Fruit fly (Drosophila melanogaster): ENCODE results near the gene Hsp67Bc.

Hsp67Bc gene

DNA sequence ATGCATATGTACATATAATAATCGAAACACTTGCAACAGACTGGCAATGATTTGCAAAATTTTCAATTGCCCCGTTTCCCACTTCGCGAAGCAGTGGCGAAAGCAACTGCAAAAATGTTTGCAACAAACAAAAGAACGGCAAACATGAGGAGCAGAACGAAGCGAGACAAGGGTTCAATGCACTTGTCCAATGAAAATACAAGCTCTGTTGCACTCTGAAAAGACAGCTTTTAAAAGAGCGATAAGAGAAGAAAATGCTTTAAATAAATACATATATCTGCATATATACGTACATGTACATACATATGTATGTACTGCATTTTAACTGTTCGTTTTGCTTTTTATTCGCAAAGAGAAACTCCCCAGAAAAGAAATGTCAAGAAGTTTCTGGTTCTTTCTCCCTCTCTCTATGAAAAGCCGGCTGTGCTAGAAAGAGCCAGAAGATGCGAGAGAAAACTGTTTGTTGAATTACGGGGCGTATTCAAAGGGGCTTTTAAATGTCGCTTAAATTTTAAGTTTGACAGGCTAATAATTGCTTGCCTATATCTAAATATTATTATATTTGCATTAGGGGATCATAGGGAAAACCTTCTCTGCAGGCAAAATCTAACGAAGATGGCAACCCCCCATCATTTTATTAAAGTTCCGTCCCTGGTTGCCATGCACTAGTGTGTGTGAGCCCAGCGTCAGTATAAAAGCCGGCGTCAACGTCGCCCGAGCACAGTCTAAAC, 11.2 kb upstream of the Hsp67Bc start, which contains the start of gene Hsp27 (continued):
- TF ChIP-seq CG9609 (GFP tag; optimal IDR thresholded peaks at IDR 0.05), result peak; percentile 88
- peak; percentile 97 for TF ChIP-seq sim (GFP tag; IDR thresholded peaks at IDR 0.05)
- TF ChIP-seq CG10462 (GFP tag; optimal IDR thresholded peaks at IDR 0.05), result peak; percentile 95
- TF ChIP-seq CG15514 (GFP tag; optimal IDR thresholded peaks at IDR 0.05), result peak; percentile 93
- no peak for TF ChIP-seq Doc3 (GFP tag; IDR thresholded peaks at IDR 0.05; ENCODE audit: partially characterized antibody)
- peak; percentile 95 for TF ChIP-seq slp2 (GFP tag; optimal IDR thresholded peaks at IDR 0.05)
- peak; percentile 97 for TF ChIP-seq CG5953 (GFP tag; IDR thresholded peaks at IDR 0.05)
- no peak for TF ChIP-seq lov (optimal IDR thresholded peaks at IDR 0.05)
- peak; percentile 98 for TF ChIP-seq lov (GFP tag; IDR thresholded peaks at IDR 0.05)
- TF ChIP-seq klu (GFP tag; IDR thresholded peaks at IDR 0.05), result peak; percentile 96
- peak; percentile 92 for TF ChIP-seq eyg (GFP tag; optimal IDR thresholded peaks at IDR 0.05)
- TF ChIP-seq tup (GFP tag; optimal IDR thresholded peaks at IDR 0.05), result peak; percentile 93
- peak; percentile 99 for TF ChIP-seq dysf (GFP tag; IDR thresholded peaks at IDR 0.05)
- TF ChIP-seq CG2202 (tag; optimal IDR thresholded peaks at IDR 0.05), result peak; percentile 95
- TF ChIP-seq bcd (GFP tag; optimal IDR thresholded peaks at IDR 0.05), result peak; percentile 99
- peak; percentile 97 for TF ChIP-seq otp (GFP tag; IDR thresholded peaks at IDR 0.05)
- TF ChIP-seq ind (GFP tag; optimal IDR thresholded peaks at IDR 0.05), result peak; percentile 99
- TF ChIP-seq dm (GFP tag; optimal IDR thresholded peaks at IDR 0.05), result peak; percentile 62
- no peak for TF ChIP-seq hbn (GFP tag; IDR thresholded peaks at IDR 0.05; ENCODE audit: partially characterized antibody)
- TF ChIP-seq repo (GFP tag; optimal IDR thresholded peaks at IDR 0.05), result peak; percentile 89
- TF ChIP-seq Hmr (GFP tag; optimal IDR thresholded peaks at IDR 0.05), result peak; percentile 98
- peak; percentile 99 for TF ChIP-seq sisA (GFP tag; IDR thresholded peaks at IDR 0.05)
- peak; percentile 94 for TF ChIP-seq onecut (GFP tag; IDR thresholded peaks at IDR 0.05)
- TF ChIP-seq ro (GFP tag; IDR thresholded peaks at IDR 0.05), result peak; percentile 96
- peak; percentile 92 for TF ChIP-seq CG17186 (GFP tag; optimal IDR thresholded peaks at IDR 0.05)
- peak; percentile 96 for TF ChIP-seq wdn (GFP tag; IDR thresholded peaks at IDR 0.05)
- peak; percentile 98 for TF ChIP-seq CG10654 (GFP tag; optimal IDR thresholded peaks at IDR 0.05)
- no peak for TF ChIP-seq CG15479 (GFP tag; optimal IDR thresholded peaks at IDR 0.05)
- TF ChIP-seq Dbx (GFP tag; IDR thresholded peaks at IDR 0.05), result peak; percentile 97
- no peak for TF ChIP-seq CG6791 (GFP tag; IDR thresholded peaks at IDR 0.05; ENCODE audit: partially characterized antibody)
- TF ChIP-seq Drgx (GFP tag; IDR thresholded peaks at IDR 0.05), result peak; percentile 100
- no peak for TF ChIP-seq D (optimal IDR thresholded peaks at IDR 0.05)
- peak; percentile 98 for TF ChIP-seq D (GFP tag; optimal IDR thresholded peaks at IDR 0.05)
- peak; percentile 96 for TF ChIP-seq CG12155 (GFP tag; optimal IDR thresholded peaks at IDR 0.05)
- no peak for TF ChIP-seq yki (optimal IDR thresholded peaks at IDR 0.05)
- peak; percentile 95 for TF ChIP-seq CG13775 (GFP tag; optimal IDR thresholded peaks at IDR 0.05)
- TF ChIP-seq br (optimal IDR thresholded peaks at IDR 0.05), result no peak
- peak; percentile 80 for TF ChIP-seq her (GFP tag; optimal IDR thresholded peaks at IDR 0.05)
- peak; percentile 92 for TF ChIP-seq CG12769 (tag; optimal IDR thresholded peaks at IDR 0.05)
- TF ChIP-seq CG8924 (tag; optimal IDR thresholded peaks at IDR 0.05), result peak; percentile 98
- TF ChIP-seq CG1233 (GFP tag; optimal IDR thresholded peaks at IDR 0.05), result peak; percentile 97
- TF ChIP-seq MBD-R2 (GFP tag; IDR thresholded peaks at IDR 0.05), result peak; percentile 96
- peak; percentile 95 for TF ChIP-seq dmrt11E (tag; optimal IDR thresholded peaks at IDR 0.05)
- no peak for TF ChIP-seq HLHmδ (GFP tag; optimal IDR thresholded peaks at IDR 0.05)
- peak; percentile 96 for TF ChIP-seq gro (GFP tag; optimal IDR thresholded peaks at IDR 0.05)
- TF ChIP-seq gcm2 (GFP tag; optimal IDR thresholded peaks at IDR 0.05), result peak; percentile 92
- TF ChIP-seq Abd-B (GFP tag; optimal IDR thresholded peaks at IDR 0.05), result peak; percentile 97
- TF ChIP-seq CG8944 (GFP tag; optimal IDR thresholded peaks at IDR 0.05), result peak; percentile 86
- peak; percentile 25 for TF ChIP-seq pzg (GFP tag; optimal IDR thresholded peaks at IDR 0.05)
- TF ChIP-seq CG1024 (GFP tag; IDR thresholded peaks at IDR 0.05), result peak; percentile 94
- TF ChIP-seq CG32772 (GFP tag; IDR thresholded peaks at IDR 0.05), result peak; percentile 99

Data from whole organism, embryonic.